Fruit fly (Drosophila melanogaster): ENCODE data around the gene CG9922.
A peak's percentile ranks its signal among the peaks of the same experiment; 100 is the strongest.

The CG9922 gene

DNA sequence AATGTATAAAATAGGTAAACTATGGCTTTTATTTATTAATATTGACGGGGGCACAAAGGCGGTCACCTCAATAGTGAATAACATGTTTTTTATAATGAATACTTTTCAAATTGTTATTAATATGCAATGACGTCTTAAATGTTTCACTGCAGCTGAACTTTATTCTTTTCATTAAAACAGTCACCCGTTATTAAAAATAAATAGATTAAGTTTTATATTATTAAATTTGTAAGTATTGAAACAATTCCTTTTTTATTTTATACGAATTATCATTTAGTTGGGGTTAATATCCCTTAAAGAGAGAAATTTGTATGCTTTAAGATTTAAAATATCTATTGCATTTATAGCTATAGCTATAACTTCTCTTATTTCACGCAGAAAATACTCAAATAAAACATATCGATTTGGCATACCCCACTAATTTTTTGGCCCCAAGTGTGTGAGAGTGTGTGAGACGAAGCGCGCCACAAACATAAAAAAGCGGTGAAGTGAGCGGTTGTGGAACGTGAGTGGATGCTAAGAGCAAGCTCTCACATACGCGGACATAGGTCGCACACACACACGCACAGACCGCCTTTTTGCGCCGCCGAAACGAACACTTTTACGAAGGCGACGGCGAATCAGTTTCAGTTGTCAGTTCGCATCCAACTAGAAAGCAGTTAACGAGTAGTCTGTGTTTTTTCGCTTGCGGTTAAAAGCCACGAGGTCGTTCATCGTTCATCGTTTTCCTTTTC is 20.3 kb upstream of the CG9922 start, which contains the start of gene foxo (continued):
- TF ChIP-seq pan (optimal IDR thresholded peaks at IDR 0.05) (no peak), pan (GFP tag; optimal IDR thresholded peaks at IDR 0.05 in 1 of 2, IDR thresholded peaks at IDR 0.05 in 1 of 2) (peak in 1 of 2 experiments; percentile 55), mam (GFP tag; optimal IDR thresholded peaks at IDR 0.05) (peak; percentile 43), gt (GFP tag; IDR thresholded peaks at IDR 0.05) (no peak), gro (GFP tag; optimal IDR thresholded peaks at IDR 0.05) (peak; percentile 58), MESR4 (GFP tag; optimal IDR thresholded peaks at IDR 0.05) (no peak), CTCF (GFP tag; optimal IDR thresholded peaks at IDR 0.05) (peak; percentile 19), toy (GFP tag; IDR thresholded peaks at IDR 0.05) (no peak), CG4424 (GFP tag; optimal IDR thresholded peaks at IDR 0.05) (peak; percentile 72), Dad (GFP tag; optimal IDR thresholded peaks at IDR 0.05) (no peak), hb (GFP tag; IDR thresholded peaks at IDR 0.05; ENCODE audit: partially characterized antibody) (no peak), Dip2 (GFP tag; IDR thresholded peaks at IDR 0.05) (no peak), tup (GFP tag; optimal IDR thresholded peaks at IDR 0.05) (no peak), CG14710 (tag; optimal IDR thresholded peaks at IDR 0.05) (peak; percentile 74), CG2889 (GFP tag; IDR thresholded peaks at IDR 0.05) (no peak), NK7.1 (GFP tag; optimal IDR thresholded peaks at IDR 0.05) (no peak), crc (GFP tag; optimal IDR thresholded peaks at IDR 0.05) (no peak), CG2875 (GFP tag; optimal IDR thresholded peaks at IDR 0.05) (peak; percentile 69), CG32532 (GFP tag; IDR thresholded peaks at IDR 0.05) (peak; percentile 76), Med (GFP tag) (peak; percentile 82), lola (GFP tag; optimal IDR thresholded peaks at IDR 0.05) (peak in 1 of 3 experiments; percentile 75), klu (GFP tag; IDR thresholded peaks at IDR 0.05) (peak; percentile 26; the same call in 1 of the 2 replicates), CG13287 (GFP tag; IDR thresholded peaks at IDR 0.05; ENCODE audit: partially characterized antibody) (no peak; the same call in 1 of the 2 replicates), tna (GFP tag; IDR thresholded peaks at IDR 0.05; ENCODE audit: partially characterized antibody) (peak; percentile 34; the same call in 1 of the 2 replicates), ara (GFP tag; IDR thresholded peaks at IDR 0.05) (peak; percentile 29), Sin3A (optimal IDR thresholded peaks at IDR 0.05) (no peak), gsb-n (tag; optimal IDR thresholded peaks at IDR 0.05) (peak; percentile 68), esg (GFP tag; conservative IDR thresholded peaks at IDR 0.05) (peak; percentile 56), HmgZ (tag; optimal IDR thresholded peaks at IDR 0.05) (peak; percentile 15), da (GFP tag; optimal IDR thresholded peaks at IDR 0.05) (no peak), CG4360 (GFP tag; IDR thresholded peaks at IDR 0.05) (no peak), CG12219 (GFP tag; optimal IDR thresholded peaks at IDR 0.05) (peak; percentile 50), CG18262 (tag; optimal IDR thresholded peaks at IDR 0.05) (peak; percentile 93), CG43689 (GFP tag; IDR thresholded peaks at IDR 0.05) (peak; percentile 53; the same call in 1 of the 2 replicates), CG4707 (GFP tag; optimal IDR thresholded peaks at IDR 0.05) (peak; percentile 7), CG12155 (GFP tag; optimal IDR thresholded peaks at IDR 0.05) (peak; percentile 63), CG30431 (GFP tag; optimal IDR thresholded peaks at IDR 0.05) (peak; percentile 31), Side (GFP tag; optimal IDR thresholded peaks at IDR 0.05) (no peak), CG1602 (GFP tag; optimal IDR thresholded peaks at IDR 0.05) (peak; percentile 65), CG9215 (GFP tag; IDR thresholded peaks at IDR 0.05) (no peak), Bdp1 (GFP tag; optimal IDR thresholded peaks at IDR 0.05) (no peak), Ssrp (tag; optimal IDR thresholded peaks at IDR 0.05) (peak; percentile 82), CG9876 (GFP tag; optimal IDR thresholded peaks at IDR 0.05) (no peak), danr (GFP tag; IDR thresholded peaks at IDR 0.05) (no peak), CG6272 (GFP tag; IDR thresholded peaks at IDR 0.05) (no peak), abd-A (tag; optimal IDR thresholded peaks at IDR 0.05) (no peak), CG18011 (GFP tag; optimal IDR thresholded peaks at IDR 0.05) (peak; percentile 56), scrt (GFP tag; optimal IDR thresholded peaks at IDR 0.05) (peak; percentile 74), vnd (GFP tag; IDR thresholded peaks at IDR 0.05; ENCODE audit: partially characterized antibody) (no peak), Antp (GFP tag; optimal IDR thresholded peaks at IDR 0.05) (peak; percentile 33), aop (GFP tag; IDR thresholded peaks at IDR 0.05) (no peak)
